Fruit fly (Drosophila melanogaster) whole organism, embryonic: ENCODE data around the gene Syt1.

Source experiments
- Antp ChIP-seq: fragments of 200-800 bp; sonication (Bioruptor generic); optimal IDR thresholded peaks from 3 replicates; lab custom pipeline; 2016; ENCODE audit warnings: missing biosample characterization, missing genetic modification characterization
- BEAF-32 ChIP-seq: fragments of 200-800 bp; sonication (Bioruptor generic); optimal IDR thresholded peaks from 3 replicates; lab custom pipeline; 2017; ENCODE audit warnings: missing biosample characterization, missing genetic modification characterization, mild to moderate bottlenecking, moderate library complexity, missing genetic modification reagents
- CG10565 ChIP-seq: fragments of 200-800 bp; sonication (Bioruptor generic); optimal IDR thresholded peaks from 3 replicates; lab custom pipeline; 2016; ENCODE audit warnings: missing biosample characterization, mild to moderate bottlenecking, missing genetic modification characterization
- CG11085 ChIP-seq: fragments of 200-800 bp; sonication (Bioruptor generic); IDR thresholded peaks from 2 replicates; pipeline ENCODE4 v1.3.6; 2022; ENCODE audit warnings: missing biosample characterization, missing genetic modification characterization
- CG14441 ChIP-seq: fragments of 200-800 bp; sonication (Bioruptor generic); IDR thresholded peaks from 2 replicates; pipeline ENCODE4 v1.3.6; 2022; ENCODE audit warnings: missing biosample characterization, missing genetic modification characterization
- CG15479 ChIP-seq: fragments of 200-800 bp; sonication (Bioruptor generic); optimal IDR thresholded peaks from 3 replicates; lab custom pipeline; 2019; ENCODE audit warnings: missing biosample characterization, mild to moderate bottlenecking, missing genetic modification characterization, moderate library complexity
- CG15514 ChIP-seq: fragments of 200-800 bp; sonication (Bioruptor generic); optimal IDR thresholded peaks from 3 replicates; lab custom pipeline; 2017; ENCODE audit warnings: missing biosample characterization, missing genetic modification characterization, mild to moderate bottlenecking, moderate library complexity, missing genetic modification reagents
- CG1647 ChIP-seq: fragments of 200-800 bp; sonication (Bioruptor generic); optimal IDR thresholded peaks from 3 replicates; lab custom pipeline; 2016; ENCODE audit warnings: missing biosample characterization, missing genetic modification characterization
- CG18262 ChIP-seq: fragments of 200-800 bp; optimal IDR thresholded peaks from 3 replicates; lab custom pipeline; 2019; ENCODE audit warnings: missing biosample characterization, mild to moderate bottlenecking, missing genetic modification characterization, moderate library complexity
- CG2120 ChIP-seq: fragments of 200-800 bp; sonication (Bioruptor generic); optimal IDR thresholded peaks from 3 replicates; lab custom pipeline; 2016; ENCODE audit warnings: missing biosample characterization, missing genetic modification characterization
- CG30403 ChIP-seq: fragments of 200-800 bp; sonication (Bioruptor generic); optimal IDR thresholded peaks from 3 replicates; lab custom pipeline; 2016; ENCODE audit warnings: missing biosample characterization, missing genetic modification characterization
- CG31365 ChIP-seq: fragments of 200-800 bp; sonication (Bioruptor generic); optimal IDR thresholded peaks from 2 replicates; lab custom pipeline; 2018; ENCODE audit warnings: missing biosample characterization, mild to moderate bottlenecking, missing genetic modification characterization
- CG43689 ChIP-seq: fragments of 200-800 bp; sonication (Bioruptor generic); IDR thresholded peaks from 2 replicates; pipeline ENCODE4 v1.3.6; 2022; ENCODE audit warnings: missing biosample characterization, missing genetic modification characterization
- CG4424 ChIP-seq: fragments of 200-800 bp; sonication (Bioruptor generic); optimal IDR thresholded peaks from 3 replicates; lab custom pipeline; 2016; ENCODE audit warnings: missing biosample characterization, missing genetic modification characterization
- CG7372 ChIP-seq: fragments of 200-800 bp; sonication (Bioruptor generic); IDR thresholded peaks from 2 replicates; pipeline ENCODE4 v1.3.6; 2022; ENCODE audit warnings: missing biosample characterization, missing genetic modification characterization
- CG7556 ChIP-seq: fragments of 200-800 bp; sonication (Bioruptor generic); optimal IDR thresholded peaks from 2 replicates; lab custom pipeline; 2017; ENCODE audit warnings: missing biosample characterization, mild to moderate bottlenecking, missing genetic modification characterization
- CG8089 ChIP-seq: fragments of 200-800 bp; sonication (Bioruptor generic); optimal IDR thresholded peaks from 3 replicates; lab custom pipeline; 2016; ENCODE audit warnings: missing biosample characterization, missing genetic modification characterization
- CG8281 ChIP-seq: fragments of 200-800 bp; sonication (Bioruptor generic); optimal IDR thresholded peaks from 2 replicates; lab custom pipeline; 2018; ENCODE audit warnings: missing biosample characterization, mild to moderate bottlenecking, missing genetic modification characterization, moderate library complexity
- CG8478 ChIP-seq: fragments of >200 bp; optimal IDR thresholded peaks from 2 replicates; lab custom pipeline; 2018
- CG9876 ChIP-seq: fragments of 200-800 bp; sonication (Bioruptor generic); optimal IDR thresholded peaks from 2 replicates; lab custom pipeline; 2016; ENCODE audit warnings: missing biosample characterization, missing genetic modification characterization
- CHES-1-like ChIP-seq: fragments of 200-800 bp; sonication (Bioruptor generic); optimal IDR thresholded peaks from 2 replicates; lab custom pipeline; 2016; ENCODE audit warnings: missing biosample characterization, missing genetic modification characterization
- Gug ChIP-seq: fragments of 200-800 bp; sonication (Bioruptor generic); IDR thresholded peaks from 4 replicates; pipeline ENCODE4 v1.3.6; 2022; ENCODE audit warnings: missing biosample characterization, missing genetic modification characterization
- Hey ChIP-seq: fragments of 200-800 bp; sonication (Bioruptor generic); optimal IDR thresholded peaks from 3 replicates; lab custom pipeline; 2018; ENCODE audit warnings: missing biosample characterization, mild to moderate bottlenecking, missing genetic modification characterization
- Mrtf ChIP-seq: fragments of 200-800 bp; sonication (Bioruptor generic); IDR thresholded peaks from 3 replicates; pipeline ENCODE4 v1.3.6; 2022; ENCODE audit warnings: missing biosample characterization, missing genetic modification characterization
- NK7.1 ChIP-seq: fragments of 200-800 bp; sonication (Bioruptor generic); optimal IDR thresholded peaks from 3 replicates; lab custom pipeline; 2016; ENCODE audit warnings: missing biosample characterization, missing genetic modification characterization
- Nf-YC ChIP-seq: fragments of 200-800 bp; optimal IDR thresholded peaks from 3 replicates; lab custom pipeline; 2019; ENCODE audit warnings: missing biosample characterization, mild to moderate bottlenecking, missing genetic modification characterization, moderate library complexity
- Poxn ChIP-seq: fragments of 200-800 bp; sonication (Bioruptor generic); IDR thresholded peaks from 2 replicates; pipeline ENCODE4 v1.3.6; 2022; ENCODE audit warnings: missing biosample characterization, missing genetic modification characterization
- Ravus ChIP-seq: fragments of 200-800 bp; sonication (Bioruptor generic); IDR thresholded peaks from 2 replicates; pipeline ENCODE4 v1.3.6; 2022; ENCODE audit warnings: missing biosample characterization, missing genetic modification characterization
- Side ChIP-seq: fragments of 200-800 bp; sonication (Bioruptor generic); optimal IDR thresholded peaks from 2 replicates; lab custom pipeline; 2016; ENCODE audit warnings: missing biosample characterization, missing genetic modification characterization
- YL-1 ChIP-seq: fragments of 200-800 bp; sonication (Bioruptor generic); optimal IDR thresholded peaks from 3 replicates; lab custom pipeline; 2017; ENCODE audit warnings: missing biosample characterization, mild to moderate bottlenecking, missing genetic modification characterization
- aop ChIP-seq: fragments of 200-800 bp; sonication (Bioruptor generic); IDR thresholded peaks from 2 replicates; pipeline ENCODE4 v1.3.6; 2022; ENCODE audit warnings: missing biosample characterization, missing genetic modification characterization
- br ChIP-seq: fragments of >200 bp; optimal IDR thresholded peaks from 2 replicates; lab custom pipeline; 2017
- chinmo ChIP-seq: fragments of 200-800 bp; sonication (Bioruptor generic); IDR thresholded peaks from 4 replicates; pipeline ENCODE4 v1.3.6; 2022; ENCODE audit warnings: missing biosample characterization, missing genetic modification characterization; ENCODE audit not compliant: partially characterized antibody
- disco-r ChIP-seq: fragments of 200-800 bp; sonication (Bioruptor generic); optimal IDR thresholded peaks from 2 replicates; lab custom pipeline; 2016; ENCODE audit warnings: missing biosample characterization, missing genetic modification characterization
- fd3F ChIP-seq: fragments of 200-800 bp; sonication (Bioruptor generic); optimal IDR thresholded peaks from 2 replicates; lab custom pipeline; 2018; ENCODE audit warnings: missing biosample characterization, mild to moderate bottlenecking, missing genetic modification characterization, moderate library complexity
- gcm ChIP-seq: fragments of 200-800 bp; sonication (Bioruptor generic); optimal IDR thresholded peaks from 2 replicates; lab custom pipeline; 2019; ENCODE audit warnings: missing biosample characterization, mild to moderate bottlenecking, missing genetic modification characterization, moderate library complexity
- jigr1 ChIP-seq: fragments of 200-800 bp; sonication (Bioruptor generic); IDR thresholded peaks from 3 replicates; pipeline ENCODE4 v1.3.6; 2022; ENCODE audit warnings: missing biosample characterization, missing genetic modification characterization
- lbe ChIP-seq: fragments of 200-800 bp; sonication (Bioruptor generic); optimal IDR thresholded peaks from 2 replicates; lab custom pipeline; 2016; ENCODE audit warnings: missing biosample characterization, mild to moderate bottlenecking, missing genetic modification characterization
- mld ChIP-seq: fragments of 200-800 bp; sonication (Bioruptor generic); IDR thresholded peaks from 3 replicates; pipeline ENCODE4 v1.3.6; 2022; ENCODE audit warnings: missing biosample characterization, missing genetic modification characterization; ENCODE audit not compliant: partially characterized antibody
- nau ChIP-seq: fragments of 200-800 bp; sonication (Bioruptor generic); optimal IDR thresholded peaks from 3 replicates; lab custom pipeline; 2017; ENCODE audit warnings: missing biosample characterization, mild to moderate bottlenecking, missing genetic modification characterization, missing genetic modification reagents
- nerfin-2 ChIP-seq: fragments of 200-800 bp; sonication (Bioruptor generic); IDR thresholded peaks from 2 replicates; pipeline ENCODE4 v1.3.6; 2022; ENCODE audit warnings: missing biosample characterization, missing genetic modification characterization; ENCODE audit not compliant: partially characterized antibody
- nom ChIP-seq: fragments of 200-800 bp; sonication (Bioruptor generic); optimal IDR thresholded peaks from 2 replicates; lab custom pipeline; 2017; ENCODE audit warnings: missing biosample characterization, missing genetic modification characterization, mild to moderate bottlenecking, moderate library complexity, missing genetic modification reagents
- odd ChIP-seq: fragments of 200-800 bp; sonication (Bioruptor generic); optimal IDR thresholded peaks from 2 replicates; lab custom pipeline; 2017; ENCODE audit warnings: missing biosample characterization, mild to moderate bottlenecking, missing genetic modification characterization
- otp ChIP-seq: fragments of 200-800 bp; sonication (Bioruptor generic); IDR thresholded peaks from 3 replicates; pipeline ENCODE4, ENCODE4 v1.3.6; 2022; ENCODE audit warnings: missing biosample characterization, missing genetic modification characterization
- row ChIP-seq: fragments of 200-800 bp; sonication (Bioruptor generic); IDR thresholded peaks from 3 replicates; pipeline ENCODE4 v1.3.6; 2022; ENCODE audit warnings: missing biosample characterization, missing genetic modification characterization
- sisA ChIP-seq: fragments of 200-800 bp; sonication (Bioruptor generic); IDR thresholded peaks from 2 replicates; pipeline ENCODE4 v1.3.6; 2022; ENCODE audit warnings: missing biosample characterization, missing genetic modification characterization
- stwl ChIP-seq: fragments of 200-800 bp; sonication (Bioruptor generic); optimal IDR thresholded peaks from 3 replicates; lab custom pipeline; 2018; ENCODE audit warnings: missing biosample characterization, mild to moderate bottlenecking, missing genetic modification characterization, moderate library complexity
- tgo ChIP-seq: fragments of 200-800 bp; sonication (Bioruptor generic); IDR thresholded peaks from 3 replicates; pipeline ENCODE4 v1.3.6; 2022; ENCODE audit warnings: missing biosample characterization, missing genetic modification characterization
- toy ChIP-seq: fragments of 200-800 bp; sonication (Bioruptor generic); IDR thresholded peaks from 2 replicates; pipeline ENCODE4 v1.3.6; 2022; ENCODE audit warnings: missing biosample characterization, missing genetic modification characterization
- vfl ChIP-seq: fragments of 200-800 bp; sonication (Bioruptor generic); optimal IDR thresholded peaks from 2 replicates; lab custom pipeline; 2016; ENCODE audit warnings: missing biosample characterization, missing genetic modification characterization
- wdn ChIP-seq: fragments of 200-800 bp; sonication (Bioruptor generic); IDR thresholded peaks from 2 replicates; pipeline ENCODE4 v1.3.6; 2022; ENCODE audit warnings: missing biosample characterization, missing genetic modification characterization
- wor ChIP-seq: fragments of 200-800 bp; sonication (Bioruptor generic); IDR thresholded peaks from 2 replicates; pipeline ENCODE4 v1.3.6; 2022; ENCODE audit warnings: missing biosample characterization, missing genetic modification characterization

The Syt1 gene

dm6 chr2L:2759654-2760053, 40.1 kb downstream of the Syt1 start, which contains the start of the genes HemK2, Snapin and Tnpo-SR:
Gene HemK2 (minus strand): TSS chr2L:2759677.
Gene Snapin (minus strand): TSS chr2L:2759677.
Gene Tnpo-SR (plus strand): TSS chr2L:2759924.
- TF ChIP-seq CG15514 (GFP tag; lab: Kevin White, UChicago) (peak; percentile 88), BEAF-32 (GFP tag; lab: Kevin White, UChicago) (peak; percentile 99), Nf-YC (tag; lab: Kevin White, UChicago) (peak; percentile 86), CG15479 (GFP tag; lab: Kevin White, UChicago) (peak; percentile 6), lbe (GFP tag; lab: Kevin White, UChicago) (peak; percentile 93), NK7.1 (GFP tag; lab: Kevin White, UChicago) (peak; percentile 57), disco-r (peak; percentile 40), CG1647 (GFP tag; lab: Kevin White, UChicago) (peak; percentile 90), row (peak; percentile 98), CG11085 (GFP tag; lab: Robert Waterston, UW) (peak; percentile 87), mld (GFP tag; lab: Robert Waterston, UW) (peak; percentile 87), CG10565 (GFP tag; lab: Kevin White, UChicago) (peak; percentile 65), CG31365 (tag; lab: Kevin White, UChicago) (peak; percentile 22), stwl (peak; percentile 77), otp (peak; percentile 86), vfl (GFP tag; lab: Kevin White, UChicago) (peak; percentile 92), CG4424 (peak; percentile 90), toy (peak; percentile 81), CG8478 (no peak), Poxn (GFP tag; lab: Robert Waterston, UW) (peak; percentile 70; the same call in 1 of the 2 replicates), Gug (peak; percentile 90), wor (GFP tag; lab: Robert Waterston, UW) (peak; percentile 86), tgo (GFP tag; lab: Robert Waterston, UW) (peak; percentile 95), CG18262 (tag; lab: Kevin White, UChicago) (peak; percentile 89), CG7372 (peak; percentile 94), CG30403 (GFP tag; lab: Kevin White, UChicago) (peak; percentile 95), CG7556 (GFP tag; lab: Kevin White, UChicago) (peak; percentile 91), br (lab: Kevin White, UChicago) (no peak), Antp (GFP tag; lab: Kevin White, UChicago) (peak; percentile 82), nom (GFP tag; lab: Kevin White, UChicago) (peak; percentile 77), Mrtf (GFP tag; lab: Robert Waterston, UW) (peak; percentile 91), CG9876 (GFP tag; lab: Kevin White, UChicago) (peak; percentile 69), Ravus (peak; percentile 81), nerfin-2 (GFP tag; lab: Robert Waterston, UW) (peak; percentile 79; the same call in 1 of the 2 replicates), nau (GFP tag; lab: Kevin White, UChicago) (peak; percentile 77), jigr1 (GFP tag; lab: Robert Waterston, UW) (no peak; the same call in 2 of the 3 replicates), CG43689 (GFP tag; lab: Robert Waterston, UW) (peak; percentile 79), CHES-1-like (GFP tag; lab: Kevin White, UChicago) (peak; percentile 85), aop (peak; percentile 83), CG2120 (peak; percentile 96), chinmo (GFP tag; lab: Robert Waterston, UW) (peak; percentile 90; the same call in 3 of the 4 replicates), Hey (tag; lab: Kevin White, UChicago) (peak; percentile 53), gcm (peak; percentile 86), CG8281 (tag; lab: Kevin White, UChicago) (peak; percentile 60), odd (GFP tag; lab: Kevin White, UChicago) (peak; percentile 78), CG8089 (GFP tag; lab: Kevin White, UChicago) (peak; percentile 51), CG14441 (peak; percentile 93), fd3F (peak; percentile 90), sisA (GFP tag; lab: Robert Waterston, UW) (peak; percentile 91), wdn (peak; percentile 91), YL-1 (peak; percentile 89), Side (GFP tag; lab: Kevin White, UChicago) (peak; percentile 79)
